Worm (Caenorhabditis elegans): ENCODE measurements around the gene F37B12.1.

The F37B12.1 gene

ce11 chrII:8991602-8992001, 37.5 kb downstream of the F37B12.1 start:
- TF ChIP-seq dsc-1 (tag; optimal IDR thresholded peaks at IDR 0.05): no peak
- TF ChIP-seq fos-1 (tag; optimal IDR thresholded peaks at IDR 0.05): no peak
- peak in 1 of 2 experiments; percentile 31 for TF ChIP-seq lin-35 (GFP tag; optimal IDR thresholded peaks at IDR 0.05)
- no peak for TF ChIP-seq nhr-85 (tag)
- no peak for TF ChIP-seq efl-1 (optimal IDR thresholded peaks at IDR 0.05)
- peak in 1 of 2 experiments; percentile 49 for TF ChIP-seq efl-1 (GFP tag; optimal IDR thresholded peaks at IDR 0.05 in 1 of 2)
- no peak for TF ChIP-seq mef-2 (tag; optimal IDR thresholded peaks at IDR 0.05)

ce11 chrII:8990267-8990666, 38.8 kb downstream of the F37B12.1 start:
- TF ChIP-seq aly-2 (tag; optimal IDR thresholded peaks at IDR 0.05): no peak
- TF ChIP-seq elt-2 (tag; optimal IDR thresholded peaks at IDR 0.05): peak; percentile 19
- TF ChIP-seq hpl-2 (GFP tag; optimal IDR thresholded peaks at IDR 0.05): peak; percentile 1
- TF ChIP-seq lin-35 (GFP tag; optimal IDR thresholded peaks at IDR 0.05): peak in 1 of 2 experiments; percentile 20

ce11 chrII:8989444-8989843, 39.6 kb downstream of the F37B12.1 start, which contains the start of gene C18E9.9:
C18E9.9 (minus strand) TSS chrII:8989544.
- TF ChIP-seq F16B12.6 (tag; optimal IDR thresholded peaks at IDR 0.05): no peak
- TF ChIP-seq efl-1 (optimal IDR thresholded peaks at IDR 0.05): no peak
- TF ChIP-seq efl-1 (GFP tag; optimal IDR thresholded peaks at IDR 0.05 in 1 of 2): no peak
- no peak for TF ChIP-seq nhr-76 (tag; optimal IDR thresholded peaks at IDR 0.05)
- no peak for TF ChIP-seq ama-1 (optimal IDR thresholded peaks at IDR 0.05)
- no peak for TF ChIP-seq ceh-8 (GFP tag; optimal IDR thresholded peaks at IDR 0.05)
- no peak for TF ChIP-seq isw-1 (GFP tag; IDR thresholded peaks at IDR 0.05)
- TF ChIP-seq nhr-90 (tag; optimal IDR thresholded peaks at IDR 0.05; ENCODE audit: poor library complexity): no peak
- no peak for TF ChIP-seq efl-3 (GFP tag; optimal IDR thresholded peaks at IDR 0.05)
- no peak for TF ChIP-seq fkh-8 (tag; optimal IDR thresholded peaks at IDR 0.05)

- TF ChIP-seq ceh-90 (tag; optimal IDR thresholded peaks at IDR 0.05) (no peak), ama-1 (optimal IDR thresholded peaks at IDR 0.05) (peak; percentile 32), egl-27 (tag; optimal IDR thresholded peaks at IDR 0.05) (no peak), lin-35 (GFP tag; optimal IDR thresholded peaks at IDR 0.05) (peak in 1 of 2 experiments; percentile 9)
These were observed 41.1 kb downstream of the F37B12.1 start, which contains the start of gene C18E9.8 for ce11 chrII:8987962-8988361. C18E9.8 (minus strand) TSS chrII:8988062.

- TF ChIP-seq unc-62 (GFP tag; optimal IDR thresholded peaks at IDR 0.05) (no peak), skn-1 (tag; optimal IDR thresholded peaks at IDR 0.05) (no peak), egl-13 (tag; optimal IDR thresholded peaks at IDR 0.05) (no peak), unc-130 (tag; optimal IDR thresholded peaks at IDR 0.05) (no peak), blmp-1 (tag; optimal IDR thresholded peaks at IDR 0.05) (no peak), fkh-4 (tag; optimal IDR thresholded peaks at IDR 0.05; ENCODE audit: borderline replicate concordance) (no peak), mef-2 (tag; optimal IDR thresholded peaks at IDR 0.05) (no peak), ceh-90 (tag; optimal IDR thresholded peaks at IDR 0.05) (no peak), swsn-7 (tag; optimal IDR thresholded peaks at IDR 0.05) (no peak), fkh-10 (GFP tag; optimal IDR thresholded peaks at IDR 0.05) (no peak), jun-1 (tag; optimal IDR thresholded peaks at IDR 0.05) (no peak), dsc-1 (tag; optimal IDR thresholded peaks at IDR 0.05) (no peak), dpl-1 (GFP tag; optimal IDR thresholded peaks at IDR 0.05) (no peak), hpl-2 (GFP tag; optimal IDR thresholded peaks at IDR 0.05) (no peak)
These were observed 46.4 kb downstream of the F37B12.1 start, which contains the start of gene C18E9.7 for ce11 chrII:8982683-8983082. C18E9.7 (minus strand) TSS chrII:8982783.
